Worm (Caenorhabditis elegans) whole organism, L3 larva: ENCODE measurements around the gene acl-9.

Experiments
- ceh-16 ChIP-seq: sonication (generic microtip); optimal IDR thresholded peaks from 2 replicates; lab custom pipeline; 2017; ENCODE audit warnings: missing biosample characterization, missing genetic modification characterization
- elt-2 ChIP-seq: sonication (generic microtip); optimal IDR thresholded peaks from 2 replicates; lab custom pipeline; 2016; ENCODE audit warnings: missing genetic modification reagents, mild to moderate bottlenecking, missing genetic modification characterization, missing compliant biosample characterization
- fkh-10 ChIP-seq: sonication (generic microtip); optimal IDR thresholded peaks from 2 replicates; lab custom pipeline; 2017; ENCODE audit warnings: missing biosample characterization, missing genetic modification reagents, missing genetic modification characterization
- hmg-11 ChIP-seq: sonication (generic microtip); optimal IDR thresholded peaks from 2 replicates; lab custom pipeline; 2016; ENCODE audit warnings: missing genetic modification characterization, missing compliant biosample characterization
- lin-39 ChIP-seq: fragments of 150-350 bp; optimal IDR thresholded peaks from 2 replicates; lab custom pipeline; 2018; ENCODE audit warnings: missing biosample characterization, missing genetic modification reagents, missing genetic modification characterization
- mdl-1 ChIP-seq: fragments of 150-350 bp; optimal IDR thresholded peaks from 2 replicates; lab custom pipeline; 2014; ENCODE audit warnings: missing biosample characterization, missing genetic modification characterization
- nhr-25 ChIP-seq: sonication (generic microtip); optimal IDR thresholded peaks from 2 replicates; lab custom pipeline; 2017; ENCODE audit warnings: missing biosample characterization, missing genetic modification characterization
- pqm-1 ChIP-seq: fragments of 150-350 bp; optimal IDR thresholded peaks from 2 replicates; lab custom pipeline; 2017; ENCODE audit warnings: missing biosample characterization, missing genetic modification characterization, inconsistent platforms
- skn-1 ChIP-seq: fragments of 150-350 bp; optimal IDR thresholded peaks from 2 replicates; lab custom pipeline; 2014; ENCODE audit warnings: missing biosample characterization, missing genetic modification characterization
- snpc-4 ChIP-seq: fragments of 150-350 bp; optimal IDR thresholded peaks from 2 replicates; lab custom pipeline; 2014; ENCODE audit warnings: missing biosample characterization, missing genetic modification characterization
- unc-39 ChIP-seq: sonication (generic microtip); optimal IDR thresholded peaks from 4 replicates; lab custom pipeline; 2017; ENCODE audit warnings: missing biosample characterization, missing genetic modification characterization
- zag-1 ChIP-seq: fragments of 150-350 bp; optimal IDR thresholded peaks from 2 replicates; lab custom pipeline; 2014; ENCODE audit warnings: missing biosample characterization, missing genetic modification characterization
- ztf-11 ChIP-seq: fragments of 150-350 bp; optimal IDR thresholded peaks from 2 replicates; lab custom pipeline; 2014; ENCODE audit warnings: missing biosample characterization, missing genetic modification characterization

- no peak for TF ChIP-seq unc-39
- no peak for TF ChIP-seq nhr-25 (tag; lab: Kevin White, UChicago)
- peak; percentile 15 for TF ChIP-seq elt-2 (tag; lab: Kevin White, UChicago)
- TF ChIP-seq mdl-1 (tag; lab: Kevin White, UChicago) = no peak
- no peak for TF ChIP-seq fkh-10 (GFP tag; lab: Kevin White, UChicago)
- no peak for TF ChIP-seq skn-1 (tag; lab: Kevin White, UChicago)
- no peak for TF ChIP-seq lin-39
- TF ChIP-seq pqm-1 = peak; percentile 3
- no peak for TF ChIP-seq hmg-11 (tag; lab: Kevin White, UChicago)
- TF ChIP-seq ceh-16 (tag; lab: Kevin White, UChicago) = no peak
- no peak for TF ChIP-seq zag-1 (tag; lab: Kevin White, UChicago)
- no peak for TF ChIP-seq snpc-4
- TF ChIP-seq ztf-11 (tag; lab: Kevin White, UChicago) = no peak
Observed at ce11 chrV:6461250-6461649, 8.2 kb downstream of the acl-9 start.
